Worm (Caenorhabditis elegans) whole organism, L4/young adult: Measurements from ENCODE around the gene F19B2.7.

Source experiments
- dao-5 ChIP-seq: sonication (generic microtip); optimal IDR thresholded peaks from 2 replicates; lab custom pipeline; 2016; ENCODE audit warnings: missing genotype, missing genetic modification characterization, moderate library complexity, missing compliant biosample characterization
- him-1 ChIP-seq: sonication (generic microtip); optimal IDR thresholded peaks from 2 replicates; lab custom pipeline; 2016; ENCODE audit warnings: missing genotype, missing genetic modification reagents, missing genetic modification characterization, missing compliant biosample characterization

ce11 chrV:20151855-20152254 lies 323 bp downstream of the F19B2.7 start:
- TF ChIP-seq dao-5 (tag; lab: Kevin White, UChicago), result no peak
- no peak for TF ChIP-seq him-1 (tag; lab: Kevin White, UChicago)
